Fruit fly (Drosophila melanogaster) whole organism, pupa: ENCODE measurements around the gene CG34408.
A peak's percentile ranks its signal among the peaks of the same experiment; 100 is the strongest.

ENCODE experiments used
- CG10348 ChIP-seq: fragments of 200-800 bp; sonication (Bioruptor generic); IDR thresholded peaks from 2 replicates; pipeline ENCODE4 v1.3.6; 2022; ENCODE audit warnings: missing biosample characterization, missing genetic modification characterization
- CG12605 ChIP-seq: fragments of 200-800 bp; sonication (Bioruptor generic); IDR thresholded peaks from 2 replicates; pipeline ENCODE4 v1.3.6; 2022; ENCODE audit warnings: missing biosample characterization, missing genetic modification characterization
- CG13204 ChIP-seq: fragments of 200-800 bp; sonication (Bioruptor generic); optimal IDR thresholded peaks from 2 replicates; lab custom pipeline; 2018; ENCODE audit warnings: missing biosample characterization, mild to moderate bottlenecking, missing genetic modification characterization, moderate library complexity
- CG14655 ChIP-seq: fragments of 200-800 bp; sonication (Bioruptor generic); optimal IDR thresholded peaks from 3 replicates; lab custom pipeline; 2017; ENCODE audit warnings: mild to moderate bottlenecking, missing biosample characterization, missing genetic modification reagents, missing genetic modification characterization
- CG15710 ChIP-seq: fragments of 200-800 bp; sonication (Bioruptor generic); optimal IDR thresholded peaks from 2 replicates; lab custom pipeline; 2018; ENCODE audit warnings: missing biosample characterization, mild to moderate bottlenecking, missing genetic modification characterization, moderate library complexity
- CG17806 ChIP-seq: fragments of 200-800 bp; sonication (Bioruptor generic); optimal IDR thresholded peaks from 2 replicates; lab custom pipeline; 2018; ENCODE audit warnings: missing biosample characterization, mild to moderate bottlenecking, missing genetic modification characterization, moderate library complexity
- CG32121 ChIP-seq: fragments of 200-800 bp; sonication (Bioruptor generic); IDR thresholded peaks from 2 replicates; pipeline ENCODE4 v1.3.6; 2022; ENCODE audit warnings: missing biosample characterization, missing genetic modification characterization
- CG34367 ChIP-seq: fragments of 200-800 bp; sonication (Bioruptor generic); optimal IDR thresholded peaks from 2 replicates; lab custom pipeline; 2018; ENCODE audit warnings: missing biosample characterization, mild to moderate bottlenecking, missing genetic modification characterization
- CG4496 ChIP-seq: fragments of 200-800 bp; sonication (Bioruptor generic); IDR thresholded peaks from 3 replicates; pipeline ENCODE4 v1.3.6; 2022; ENCODE audit warnings: missing biosample characterization, missing genetic modification characterization
- CG8159 ChIP-seq: fragments of 200-800 bp; sonication (Bioruptor generic); optimal IDR thresholded peaks from 3 replicates; lab custom pipeline; 2018; ENCODE audit warnings: missing biosample characterization, mild to moderate bottlenecking, missing genetic modification characterization, moderate library complexity
- CG8301 ChIP-seq: fragments of 200-800 bp; sonication (Bioruptor generic); optimal IDR thresholded peaks from 2 replicates; lab custom pipeline; 2018; ENCODE audit warnings: missing biosample characterization, mild to moderate bottlenecking, missing genetic modification characterization
- CG9948 ChIP-seq: fragments of 200-800 bp; sonication (Bioruptor generic); optimal IDR thresholded peaks from 2 replicates; lab custom pipeline; 2018; ENCODE audit warnings: missing biosample characterization, mild to moderate bottlenecking, missing genetic modification characterization, moderate library complexity
- D1 ChIP-seq: fragments of 200-800 bp; sonication (Bioruptor generic); optimal IDR thresholded peaks from 2 replicates; lab custom pipeline; 2018; ENCODE audit warnings: missing biosample characterization, mild to moderate bottlenecking, missing genetic modification characterization, moderate library complexity
- EcR ChIP-seq: fragments of 200-800 bp; sonication (Bioruptor generic); optimal IDR thresholded peaks from 3 replicates; lab custom pipeline; 2019; ENCODE audit warnings: missing biosample characterization, missing genetic modification characterization, mild to moderate bottlenecking, moderate library complexity, missing genetic modification reagents
- Ets98B ChIP-seq: fragments of 200-800 bp; sonication (Bioruptor generic); IDR thresholded peaks from 2 replicates; pipeline ENCODE4 v1.3.6; 2022; ENCODE audit warnings: missing biosample characterization, missing genetic modification characterization
- Pif1A ChIP-seq: fragments of 200-800 bp; sonication (Bioruptor generic); optimal IDR thresholded peaks from 3 replicates; lab custom pipeline; 2016; ENCODE audit warnings: missing biosample characterization, missing genetic modification characterization
- Pif1B ChIP-seq: fragments of 200-800 bp; sonication (Bioruptor generic); optimal IDR thresholded peaks from 3 replicates; lab custom pipeline; 2016; ENCODE audit warnings: missing biosample characterization, missing genetic modification characterization
- Snoo ChIP-seq: fragments of 200-800 bp; sonication (Bioruptor generic); optimal IDR thresholded peaks from 3 replicates; lab custom pipeline; 2017; ENCODE audit warnings: missing biosample characterization, mild to moderate bottlenecking, missing genetic modification characterization, inconsistent platforms
- fd96Ca ChIP-seq: fragments of 200-800 bp; sonication (Bioruptor generic); IDR thresholded peaks from 3 replicates; pipeline ENCODE4 v1.3.6; 2022; ENCODE audit warnings: missing biosample characterization, missing genetic modification characterization
- gl ChIP-seq: fragments of 200-800 bp; sonication (Bioruptor generic); optimal IDR thresholded peaks from 2 replicates; lab custom pipeline; 2018; ENCODE audit warnings: missing biosample characterization, mild to moderate bottlenecking, missing genetic modification characterization
- rn ChIP-seq: fragments of 200-800 bp; sonication (Bioruptor generic); IDR thresholded peaks from 2 replicates; pipeline ENCODE4 v1.3.6; 2022; ENCODE audit warnings: missing biosample characterization, missing genetic modification characterization

The CG34408 gene

DNA sequence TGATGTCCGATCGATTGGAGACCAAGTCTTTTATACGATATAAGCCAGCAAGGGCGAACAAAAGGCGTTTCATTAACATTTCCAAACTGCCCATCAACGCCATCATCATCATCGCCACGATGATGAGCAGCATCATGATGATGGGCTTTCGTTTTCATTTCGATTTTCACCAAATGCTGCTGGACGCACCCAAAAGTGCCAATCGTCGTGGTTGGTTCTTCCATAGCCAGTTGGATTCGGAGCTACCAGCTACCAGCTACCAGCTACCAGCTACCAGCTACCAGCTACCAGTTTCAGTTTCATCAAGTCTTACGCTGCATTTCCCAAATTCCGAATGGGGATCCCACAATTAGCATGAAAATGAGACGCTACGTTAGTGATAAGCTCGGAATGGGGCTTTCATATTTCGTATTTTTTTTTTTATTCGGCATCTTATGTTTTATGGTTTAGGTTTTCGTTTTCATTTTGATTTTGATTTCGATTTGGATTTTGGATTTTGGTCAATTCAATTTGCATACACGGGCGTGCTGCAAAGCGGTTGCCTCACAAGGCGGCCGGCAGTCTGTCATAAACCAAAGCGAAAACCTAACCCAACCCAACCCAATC lies 3.2 kb upstream of the CG34408 start, which contains the start of gene CG2962:
CG2962 (minus strand) TSS at position 9 of the 606 bp plus-strand sequence.
- TF ChIP-seq CG15710 (tag; lab: Kevin White, UChicago) (no peak), EcR (no peak), CG8159 (no peak), CG4496 (GFP tag; lab: Robert Waterston, UW) (no peak), D1 (tag; lab: Kevin White, UChicago) (no peak)

- TF ChIP-seq CG8159 (no peak), EcR (no peak), CG32121 (GFP tag; lab: Robert Waterston, UW) (no peak), fd96Ca (no peak), CG4496 (GFP tag; lab: Robert Waterston, UW) (no peak), Pif1A (GFP tag; lab: Kevin White, UChicago) (no peak), Pif1B (no peak)
These were observed 871 bp upstream of the CG34408 start, which contains the start of gene CG15308 for dm6 chrX:10219039-10219438. CG15308 (minus strand) TSS chrX:10219139.

DNA sequence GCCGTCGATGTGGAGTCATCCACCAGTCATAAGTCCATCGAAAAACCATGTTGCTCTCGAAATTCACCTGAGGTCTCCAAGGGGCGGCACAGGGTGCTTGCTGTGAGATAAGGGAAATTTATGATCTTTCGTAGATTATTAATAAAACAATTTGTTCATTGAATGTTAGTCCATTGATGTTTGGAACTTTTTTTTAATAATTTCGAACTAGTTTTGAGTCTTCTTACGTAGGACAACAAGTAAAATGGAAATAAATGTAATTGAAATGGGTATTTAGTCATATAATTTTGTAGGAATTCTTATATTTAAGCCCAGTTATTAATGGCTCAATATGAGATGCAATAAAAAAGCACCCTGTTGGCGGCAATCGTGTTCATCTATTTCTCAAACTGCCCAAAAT lies 12.6 kb downstream of the CG34408 start:
- TF ChIP-seq CG12605 (GFP tag; lab: Robert Waterston, UW) (no peak), CG32121 (GFP tag; lab: Robert Waterston, UW) (peak; percentile 29; the same call in 1 of the 2 replicates), CG8301 (tag; lab: Kevin White, UChicago) (no peak)

DNA sequence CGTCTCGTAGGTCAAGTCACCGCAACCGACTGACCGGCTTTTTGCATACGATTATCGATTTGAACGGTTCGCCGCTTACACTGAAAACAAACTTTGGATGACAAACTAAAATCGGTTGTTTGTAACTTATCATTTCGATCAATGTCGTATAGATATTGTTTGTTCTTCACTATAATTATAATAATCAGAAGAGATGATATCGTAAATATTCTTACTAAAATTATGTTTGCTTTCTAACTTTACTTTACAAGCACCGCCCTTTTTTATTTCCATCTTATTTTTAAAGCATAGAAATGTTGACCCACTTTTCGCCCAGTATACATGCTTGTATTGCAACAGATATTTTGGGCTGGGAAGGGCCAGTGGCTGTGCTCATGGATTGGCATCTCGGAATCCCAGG lies 13.2 kb downstream of the CG34408 start, which contains the start of gene CG2961:
CG2961 (minus strand) TSS at position 16 of the 400 bp plus-strand sequence.
- TF ChIP-seq CG8159 = peak; percentile 26
- TF ChIP-seq CG8301 (tag; lab: Kevin White, UChicago) = peak; percentile 10
- peak; percentile 20 for TF ChIP-seq CG15710 (tag; lab: Kevin White, UChicago)
- no peak for TF ChIP-seq CG14655
- no peak for TF ChIP-seq EcR
- TF ChIP-seq CG17806 = peak; percentile 11

DNA sequence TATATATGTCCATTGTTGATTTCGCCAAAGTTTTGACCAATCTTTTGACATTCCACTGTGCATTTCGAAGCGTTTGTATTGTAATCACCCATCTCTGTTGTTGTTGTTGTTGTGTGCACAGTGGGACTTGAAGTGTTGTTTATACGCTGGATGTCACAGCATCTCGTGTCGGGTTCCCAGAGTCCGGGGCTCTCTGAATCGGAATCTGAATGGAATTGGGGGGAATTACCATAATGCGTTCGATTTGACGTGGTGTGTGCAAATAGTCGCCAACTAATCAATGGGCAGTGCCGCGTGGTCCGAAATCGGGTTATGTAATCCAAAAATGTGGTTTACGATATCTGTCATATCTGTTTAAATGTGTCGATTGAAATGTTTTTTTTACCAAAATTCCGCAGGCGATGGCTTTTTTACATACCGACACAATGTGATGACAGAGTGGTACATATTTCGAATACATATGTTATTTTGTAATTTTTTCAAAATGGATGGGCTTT lies 14.2 kb downstream of the CG34408 start:
- TF ChIP-seq Snoo (no peak), fd96Ca (no peak), rn (GFP tag; lab: Robert Waterston, UW) (no peak), CG17806 (no peak), gl (no peak), CG32121 (GFP tag; lab: Robert Waterston, UW) (no peak), Pif1B (no peak), CG34367 (no peak), CG8159 (no peak)

- TF ChIP-seq Ets98B = no peak
- no peak for TF ChIP-seq CG13204 (GFP tag; lab: Kevin White, UChicago)
- no peak for TF ChIP-seq CG8301 (tag; lab: Kevin White, UChicago)
- TF ChIP-seq Pif1A (GFP tag; lab: Kevin White, UChicago) = no peak
- TF ChIP-seq Pif1B = no peak
- no peak for TF ChIP-seq CG17806
- TF ChIP-seq fd96Ca = no peak
- TF ChIP-seq CG8159 = no peak
- no peak for TF ChIP-seq CG9948 (tag; lab: Kevin White, UChicago)
- no peak for TF ChIP-seq CG4496 (GFP tag; lab: Robert Waterston, UW)
- no peak for TF ChIP-seq Snoo
- no peak for TF ChIP-seq CG32121 (GFP tag; lab: Robert Waterston, UW)
- no peak for TF ChIP-seq CG34367
These were observed 22.0 kb downstream of the CG34408 start for dm6 chrX:10241919-10242318.

- no peak for TF ChIP-seq CG14655
- TF ChIP-seq CG10348 = no peak
- TF ChIP-seq D1 (tag; lab: Kevin White, UChicago) = no peak
- TF ChIP-seq CG13204 (GFP tag; lab: Kevin White, UChicago) = no peak
- TF ChIP-seq CG8301 (tag; lab: Kevin White, UChicago) = no peak
- no peak for TF ChIP-seq gl
- TF ChIP-seq CG34367 = no peak
- TF ChIP-seq rn (GFP tag; lab: Robert Waterston, UW) = no peak
- no peak for TF ChIP-seq CG4496 (GFP tag; lab: Robert Waterston, UW)
- no peak for TF ChIP-seq CG15710 (tag; lab: Kevin White, UChicago)
- TF ChIP-seq CG32121 (GFP tag; lab: Robert Waterston, UW) = no peak
- TF ChIP-seq Ets98B = no peak
- TF ChIP-seq EcR = no peak
- TF ChIP-seq fd96Ca = no peak
- TF ChIP-seq, all 21 proteins: peak for 0
These were observed 23.0 kb downstream of the CG34408 start for dm6 chrX:10242883-10243282.

- TF ChIP-seq Pif1A (GFP tag; lab: Kevin White, UChicago) = no peak
- TF ChIP-seq rn (GFP tag; lab: Robert Waterston, UW) = no peak
- TF ChIP-seq CG17806 = no peak
- TF ChIP-seq CG8301 (tag; lab: Kevin White, UChicago) = no peak
- TF ChIP-seq Ets98B = no peak
- TF ChIP-seq CG13204 (GFP tag; lab: Kevin White, UChicago) = no peak
- TF ChIP-seq CG15710 (tag; lab: Kevin White, UChicago) = no peak
- TF ChIP-seq, all 21 proteins: peak for 0
These were observed 23.6 kb downstream of the CG34408 start for dm6 chrX:10243540-10243939.
